Worm (Caenorhabditis elegans) whole organism, L1 larva: ENCODE results near the gene mab-23.

ENCODE experiments used
- C04F5.9 ChIP-seq: sonication (generic microtip); optimal IDR thresholded peaks from 2 replicates; lab custom pipeline; 2016; ENCODE audit warnings: missing genetic modification characterization, missing compliant biosample characterization
- F16B12.6 ChIP-seq: fragments of 150-350 bp; optimal IDR thresholded peaks from 2 replicates; lab custom pipeline; 2014; ENCODE audit warnings: missing biosample characterization, missing genetic modification characterization
- elt-2 ChIP-seq: sonication (generic microtip); optimal IDR thresholded peaks from 2 replicates; lab custom pipeline; 2016; ENCODE audit warnings: missing genetic modification characterization, mild to moderate bottlenecking, inconsistent platforms, missing compliant biosample characterization, missing genetic modification reagents
- fkh-10 ChIP-seq: sonication (generic microtip); optimal IDR thresholded peaks from 2 replicates; lab custom pipeline; 2017; ENCODE audit warnings: missing biosample characterization, missing genetic modification reagents, missing genetic modification characterization
- mep-1 ChIP-seq: fragments of 150-350 bp; optimal IDR thresholded peaks from 2 replicates; lab custom pipeline; 2014; ENCODE audit warnings: missing biosample characterization, missing genetic modification characterization
- sox-4 ChIP-seq: sonication (generic microtip); optimal IDR thresholded peaks from 2 replicates; lab custom pipeline; 2016; ENCODE audit warnings: missing genetic modification characterization, missing compliant biosample characterization
- tbx-2 ChIP-seq: sonication (generic microtip); optimal IDR thresholded peaks from 2 replicates; lab custom pipeline; 2016; ENCODE audit warnings: missing genetic modification characterization, missing compliant biosample characterization
- unc-62 ChIP-seq: fragments of 150-350 bp; optimal IDR thresholded peaks from 2 replicates; lab custom pipeline; 2014; ENCODE audit warnings: missing biosample characterization, missing genetic modification reagents, missing genetic modification characterization

DNA sequence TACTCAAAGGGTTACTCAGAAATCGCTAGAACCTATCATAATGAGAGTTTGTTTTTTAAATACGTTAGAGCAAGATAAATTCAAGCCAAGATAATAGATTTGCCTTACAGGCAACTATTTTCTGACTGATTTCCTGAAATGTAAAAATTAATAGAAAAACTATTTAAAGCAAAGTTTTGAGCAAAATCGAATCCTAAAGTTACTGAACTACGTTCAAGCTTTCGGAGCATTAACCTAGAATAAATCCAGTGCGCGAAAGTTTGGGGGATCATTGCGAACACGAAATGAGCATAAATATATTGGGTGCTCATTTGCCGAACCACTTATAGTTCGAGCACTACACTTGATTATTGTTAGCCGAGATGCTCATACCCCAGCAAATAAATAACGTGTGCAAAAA lies 38.8 kb downstream of the mab-23 start, which contains the start of gene ceh-22:
- TF ChIP-seq C04F5.9 (tag; lab: Kevin White, UChicago) (no peak), fkh-10 (GFP tag; lab: Kevin White, UChicago) (no peak), unc-62 (GFP tag; lab: Kevin White, UChicago) (no peak), tbx-2 (tag; lab: Kevin White, UChicago) (no peak), F16B12.6 (tag; lab: Kevin White, UChicago) (no peak), mep-1 (no peak), elt-2 (tag; lab: Kevin White, UChicago) (no peak), sox-4 (tag; lab: Kevin White, UChicago) (no peak)
